Worm (Caenorhabditis elegans) whole organism, L4 larva: Measurements from ENCODE around the gene moe-3.

Experiments
- D1046.2 ChIP-seq: fragments of 200-800 bp; sonication (Bioruptor generic); IDR thresholded peaks from 2 replicates; pipeline ENCODE4 v1.3.6; 2022; ENCODE audit warnings: missing genetic modification characterization, missing compliant biosample characterization
- F26F4.8 ChIP-seq: fragments of 200-800 bp; sonication (Bioruptor generic); conservative IDR thresholded peaks from 2 replicates; pipeline ENCODE4 v1.3.6; 2022; ENCODE audit warnings: missing genetic modification characterization, missing compliant biosample characterization
- F37D6.2 ChIP-seq: sonication (generic microtip); optimal IDR thresholded peaks from 2 replicates; lab custom pipeline; 2016; ENCODE audit warnings: mild to moderate bottlenecking, missing genetic modification characterization, missing compliant biosample characterization
- R02D3.7 ChIP-seq: fragments of 150-350 bp; sonication (generic microtip); optimal IDR thresholded peaks from 3 replicates; lab custom pipeline; 2014; ENCODE audit warnings: missing biosample characterization, missing genetic modification characterization
- T20F7.1 ChIP-seq: fragments of 200-800 bp; sonication (Bioruptor generic); optimal IDR thresholded peaks from 2 replicates; lab custom pipeline; 2018; ENCODE audit warnings: mild to moderate bottlenecking, missing genetic modification characterization, missing compliant biosample characterization
- Y48G9A.11 ChIP-seq: fragments of 200-800 bp; sonication (Bioruptor generic); IDR thresholded peaks from 2 replicates; pipeline ENCODE4 v1.3.6; 2022; ENCODE audit warnings: missing genetic modification reagents, missing genetic modification characterization, missing compliant biosample characterization
- Y5F2A.4 ChIP-seq: fragments of 200-800 bp; sonication (Bioruptor generic); optimal IDR thresholded peaks from 2 replicates; lab custom pipeline; 2018; ENCODE audit warnings: mild to moderate bottlenecking, missing genetic modification characterization, missing compliant biosample characterization
- ZK337.2 ChIP-seq: fragments of 200-800 bp; sonication (Bioruptor generic); IDR thresholded peaks from 2 replicates; pipeline ENCODE4 v1.3.6; 2022; ENCODE audit warnings: missing genetic modification reagents, missing genetic modification characterization, missing compliant biosample characterization
- ZK546.5 ChIP-seq, 2 experiments: sonication (generic microtip); optimal IDR thresholded peaks; 2 replicates each; lab custom pipeline; 2017; ENCODE audit warnings: missing biosample characterization in 2 of 2, missing genetic modification characterization in 2 of 2
- aha-1 ChIP-seq: fragments of 150-350 bp; peaks from one replicate; lab custom pipeline; 2014; ENCODE audit warnings: missing biosample characterization, missing genetic modification characterization
- aly-2 ChIP-seq: sonication (generic microtip); optimal IDR thresholded peaks from 2 replicates; lab custom pipeline; 2018; ENCODE audit warnings: missing biosample characterization, missing genetic modification characterization
- arid-1 ChIP-seq: fragments of 200-800 bp; sonication (Bioruptor generic); conservative IDR thresholded peaks from 2 replicates; pipeline ENCODE4 v1.3.6; 2022; ENCODE audit warnings: missing genetic modification reagents, missing genetic modification characterization, missing compliant biosample characterization
- ceh-32 ChIP-seq: sonication (generic microtip); optimal IDR thresholded peaks from 2 replicates; lab custom pipeline; 2016; ENCODE audit warnings: mild to moderate bottlenecking, missing genetic modification characterization, missing compliant biosample characterization; ENCODE audit not compliant: poor library complexity
- ces-1 ChIP-seq: fragments of 150-350 bp; sonication (generic microtip); optimal IDR thresholded peaks from 4 replicates; lab custom pipeline; 2014; ENCODE audit warnings: missing biosample characterization, missing genetic modification reagents, missing genetic modification characterization
- ctbp-1 ChIP-seq: fragments of 200-800 bp; sonication (Bioruptor generic); IDR thresholded peaks from 2 replicates; pipeline ENCODE4 v1.3.6; 2022; ENCODE audit warnings: missing genetic modification reagents, missing genetic modification characterization, missing compliant biosample characterization
- daf-8 ChIP-seq: fragments of 200-800 bp; sonication (Bioruptor generic); IDR thresholded peaks from 2 replicates; pipeline ENCODE4 v1.3.6; 2022; ENCODE audit warnings: missing genetic modification characterization, missing compliant biosample characterization
- dmd-8 ChIP-seq: fragments of 200-800 bp; sonication (Bioruptor generic); IDR thresholded peaks from 2 replicates; pipeline ENCODE4 v1.3.6; 2022; ENCODE audit warnings: missing genetic modification characterization, missing compliant biosample characterization
- dmd-9 ChIP-seq: fragments of 200-800 bp; sonication (Bioruptor generic); IDR thresholded peaks from 2 replicates; pipeline ENCODE4 v1.3.6; 2022; ENCODE audit warnings: missing genetic modification reagents, missing genetic modification characterization, missing compliant biosample characterization
- dve-1 ChIP-seq: sonication (generic microtip); optimal IDR thresholded peaks from 2 replicates; lab custom pipeline; 2017; ENCODE audit warnings: antibody characterized with exemption, mild to moderate bottlenecking, missing genetic modification characterization, missing compliant biosample characterization; ENCODE audit not compliant: insufficient read depth
- egl-27 ChIP-seq: sonication (generic microtip); optimal IDR thresholded peaks from 3 replicates; lab custom pipeline; 2017; ENCODE audit warnings: missing biosample characterization, missing genetic modification reagents, missing genetic modification characterization
- fos-1 ChIP-seq: fragments of 150-350 bp; optimal IDR thresholded peaks from 2 replicates; lab custom pipeline; 2014; ENCODE audit warnings: missing biosample characterization, missing genetic modification characterization
- hif-1 ChIP-seq, 2 experiments: sonication (generic microtip); optimal IDR thresholded peaks; 2 replicates each; lab custom pipeline; 2016 to 2017; ENCODE audit warnings: missing compliant biosample characterization in 2 of 2, missing genetic modification characterization in 2 of 2, missing genetic modification reagents in 2 of 2, missing genotype in 2 of 2, mild to moderate bottlenecking in 1 of 2
- lin-13 ChIP-seq: fragments of 150-350 bp; optimal IDR thresholded peaks from 2 replicates; lab custom pipeline; 2014; ENCODE audit warnings: missing biosample characterization, missing genetic modification reagents, missing genetic modification characterization
- lin-29 ChIP-seq: fragments of 200-800 bp; sonication (Bioruptor generic); IDR thresholded peaks from 2 replicates; pipeline ENCODE4 v1.3.6; 2022; ENCODE audit warnings: missing genetic modification reagents, missing genetic modification characterization, missing compliant biosample characterization
- lin-38 ChIP-seq: fragments of 200-800 bp; sonication (Bioruptor generic); IDR thresholded peaks from 2 replicates; pipeline ENCODE4 v1.3.6; 2022; ENCODE audit warnings: missing genetic modification reagents, missing genetic modification characterization, missing compliant biosample characterization
- lir-3 ChIP-seq: sonication (generic microtip); optimal IDR thresholded peaks from 2 replicates; lab custom pipeline; 2016; ENCODE audit warnings: mild to moderate bottlenecking, missing genetic modification characterization, missing compliant biosample characterization
- lsy-2 ChIP-seq, 2 experiments: fragments of 150-350 bp in 1 of 2; sonication (generic microtip) in 1 of 2; optimal IDR thresholded peaks; 2 replicates each; lab custom pipeline; 2014 to 2017; ENCODE audit warnings: missing biosample characterization in 2 of 2, missing genetic modification characterization in 2 of 2
- mdt-29 ChIP-seq: fragments of 200-800 bp; sonication (Bioruptor generic); IDR thresholded peaks from 2 replicates; pipeline ENCODE4 v1.3.6; 2022; ENCODE audit warnings: missing genetic modification reagents, missing genetic modification characterization, missing compliant biosample characterization
- mep-1 ChIP-seq: fragments of 150-350 bp; sonication (generic microtip); optimal IDR thresholded peaks from 3 replicates; lab custom pipeline; 2014; ENCODE audit warnings: missing biosample characterization, missing genetic modification characterization
- mes-2 ChIP-seq: sonication (generic microtip); optimal IDR thresholded peaks from 2 replicates; lab custom pipeline; 2016; ENCODE audit warnings: missing genotype, mild to moderate bottlenecking, missing genetic modification characterization, missing compliant biosample characterization; ENCODE audit not compliant: poor library complexity, severe bottlenecking
- mxl-2 ChIP-seq: fragments of 200-800 bp; sonication (Bioruptor generic); conservative IDR thresholded peaks from 2 replicates; pipeline ENCODE4 v1.3.6; 2022; ENCODE audit warnings: missing genetic modification reagents, missing genetic modification characterization, missing compliant biosample characterization
- nhr-10 ChIP-seq: fragments of 150-350 bp; optimal IDR thresholded peaks from 2 replicates; lab custom pipeline; 2014; ENCODE audit warnings: missing biosample characterization, missing genetic modification characterization
- nhr-111 ChIP-seq: fragments of 200-800 bp; sonication (Bioruptor generic); optimal IDR thresholded peaks from 2 replicates; lab custom pipeline; 2018; ENCODE audit warnings: mild to moderate bottlenecking, missing genetic modification characterization, missing compliant biosample characterization
- nhr-237 ChIP-seq: sonication (generic microtip); optimal IDR thresholded peaks from 2 replicates; lab custom pipeline; 2017; ENCODE audit warnings: missing biosample characterization, missing genetic modification characterization
- nhr-25 ChIP-seq: sonication (generic microtip); optimal IDR thresholded peaks from 2 replicates; lab custom pipeline; 2017; ENCODE audit warnings: missing genetic modification characterization, mild to moderate bottlenecking, missing compliant biosample characterization, antibody characterized with exemption, moderate library complexity, borderline replicate concordance; ENCODE audit not compliant: insufficient read depth
- nhr-28 ChIP-seq: fragments of 150-350 bp; optimal IDR thresholded peaks from 2 replicates; lab custom pipeline; 2014; ENCODE audit warnings: missing biosample characterization, missing genetic modification characterization
- nhr-48 ChIP-seq: sonication (generic microtip); optimal IDR thresholded peaks from 2 replicates; lab custom pipeline; 2016; ENCODE audit warnings: mild to moderate bottlenecking, missing genetic modification characterization, missing compliant biosample characterization
- set-16 ChIP-seq: fragments of 200-800 bp; sonication (Bioruptor generic); IDR thresholded peaks from 2 replicates; pipeline ENCODE4 v1.3.6; 2022; ENCODE audit warnings: missing genetic modification reagents, missing genetic modification characterization, missing compliant biosample characterization
- skn-1 ChIP-seq: fragments of 150-350 bp; optimal IDR thresholded peaks from 2 replicates; lab custom pipeline; 2014; ENCODE audit warnings: missing biosample characterization, missing genetic modification characterization
- tag-97 ChIP-seq: fragments of 200-800 bp; sonication (Bioruptor generic); IDR thresholded peaks from 2 replicates; pipeline ENCODE4 v1.3.6; 2022; ENCODE audit warnings: missing genetic modification characterization, missing compliant biosample characterization
- tra-1 ChIP-seq: fragments of 200-800 bp; sonication (Bioruptor generic); IDR thresholded peaks from 2 replicates; pipeline ENCODE4 v1.3.6; 2022; ENCODE audit warnings: missing genetic modification reagents, missing genetic modification characterization, missing compliant biosample characterization
- unc-130 ChIP-seq: sonication (generic microtip); optimal IDR thresholded peaks from 2 replicates; lab custom pipeline; 2016; ENCODE audit warnings: missing genetic modification reagents, missing genetic modification characterization, missing compliant biosample characterization
- unc-39 ChIP-seq: sonication (generic microtip); optimal IDR thresholded peaks from 2 replicates; lab custom pipeline; 2017; ENCODE audit warnings: missing biosample characterization, missing genetic modification characterization
- unc-62 ChIP-seq, 3 experiments: fragments of 150-350 bp in 1 of 3; sonication (generic microtip); optimal IDR thresholded peaks in 2 of 3; peaks in 1 of 3; 1 replicate in 1 of 3; 2 replicates in 2 of 3; lab custom pipeline; 2014 to 2017; ENCODE audit warnings: missing biosample characterization in 3 of 3, missing genetic modification characterization in 3 of 3, missing genetic modification reagents in 3 of 3, missing genotype in 1 of 3
- zag-1 ChIP-seq: fragments of 150-350 bp; optimal IDR thresholded peaks from 2 replicates; lab custom pipeline; 2014; ENCODE audit warnings: missing biosample characterization, missing genetic modification characterization
- zfp-3 ChIP-seq: fragments of 200-800 bp; sonication (Bioruptor generic); conservative IDR thresholded peaks from 2 replicates; pipeline ENCODE4 v1.3.6; 2022; ENCODE audit warnings: missing genetic modification reagents, missing genetic modification characterization, missing compliant biosample characterization
- zip-2 ChIP-seq: fragments of 150-350 bp; optimal IDR thresholded peaks from 2 replicates; lab custom pipeline; 2014; ENCODE audit warnings: missing biosample characterization, missing genetic modification characterization
- ztf-7 ChIP-seq: fragments of 150-350 bp; optimal IDR thresholded peaks from 2 replicates; lab custom pipeline; 2014; ENCODE audit warnings: missing biosample characterization, missing genetic modification characterization

Gene moe-3

DNA sequence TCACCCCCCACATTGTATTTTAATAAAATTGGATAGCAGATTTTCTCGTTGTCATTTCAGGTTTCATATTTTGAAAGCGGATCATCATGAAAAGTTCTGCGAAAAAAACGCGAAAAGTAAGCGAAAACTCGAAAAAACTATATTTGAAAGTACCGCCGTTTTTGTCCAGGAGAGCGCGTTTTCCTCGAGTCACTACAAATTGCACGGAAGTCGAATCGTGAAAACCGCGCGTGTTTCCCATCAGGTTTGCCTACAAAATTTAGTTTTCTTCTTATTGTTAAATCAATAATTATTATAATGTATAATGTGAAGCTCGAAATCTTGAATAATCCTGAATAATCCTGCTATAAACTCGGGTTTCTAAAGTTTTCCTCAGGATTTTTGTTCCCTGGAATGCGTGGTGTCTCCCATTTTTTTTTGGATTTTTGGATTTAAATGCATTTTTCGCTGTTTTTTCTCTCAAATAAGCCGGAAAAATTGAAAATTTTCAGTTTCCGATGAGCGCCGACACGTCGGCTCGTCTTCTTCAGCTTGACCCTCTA lies 34.2 kb upstream of the moe-3 start, which contains the start of gene btf-1 (continued):
- TF ChIP-seq fos-1 (tag; lab: Kevin White, UChicago): peak; percentile 42
- TF ChIP-seq zfp-3 (GFP tag; lab: Robert Waterston, UW): peak; percentile 72
- TF ChIP-seq unc-62 (GFP tag; optimal IDR thresholded peaks at IDR 0.05 in 1 of 2; lab: Kevin White, UChicago): peak in 1 of 2 experiments; percentile 69
- no peak for TF ChIP-seq unc-62 (tag; optimal IDR thresholded peaks at IDR 0.05; lab: Kevin White, UChicago)
- TF ChIP-seq mxl-2 (GFP tag; lab: Robert Waterston, UW): no peak
- TF ChIP-seq unc-130 (GFP tag; lab: Kevin White, UChicago): peak; percentile 83
- TF ChIP-seq hif-1 (tag; optimal IDR thresholded peaks at IDR 0.05; lab: Kevin White, UChicago): peak in 1 of 2 experiments; percentile 86
- no peak for TF ChIP-seq egl-27 (tag; lab: Kevin White, UChicago)
- TF ChIP-seq lsy-2 (tag; optimal IDR thresholded peaks at IDR 0.05; lab: Kevin White, UChicago): peak; percentile 18 to 82
- TF ChIP-seq lir-3 (tag; lab: Kevin White, UChicago): peak; percentile 54
- 0 out of 2 replicates have a peak, but pooled peaks have one; percentile 37 for TF ChIP-seq tra-1 (GFP tag; lab: Robert Waterston, UW)
- no peak for TF ChIP-seq aly-2
- no peak for TF ChIP-seq ztf-7
- no peak for TF ChIP-seq ZK337.2
- no peak for TF ChIP-seq F26F4.8
- TF ChIP-seq R02D3.7 (tag; lab: Kevin White, UChicago): no peak
- peak; percentile 30 for TF ChIP-seq nhr-111 (GFP tag; lab: Kevin White, UChicago)
- peak; percentile 65; the same call in 1 of the 2 replicates for TF ChIP-seq arid-1 (GFP tag; lab: Robert Waterston, UW)
- TF ChIP-seq skn-1 (tag; lab: Kevin White, UChicago): no peak
- TF ChIP-seq dmd-8 (GFP tag; lab: Robert Waterston, UW): no peak
- peak; percentile 92 for TF ChIP-seq dve-1 (tag; lab: Kevin White, UChicago)
- TF ChIP-seq nhr-28 (tag; lab: Kevin White, UChicago): peak; percentile 30
- TF ChIP-seq tag-97 (GFP tag; lab: Robert Waterston, UW): no peak
- TF ChIP-seq nhr-10: no peak
- no peak for TF ChIP-seq Y5F2A.4
- peak; percentile 70 for TF ChIP-seq zip-2 (tag; lab: Kevin White, UChicago)
- TF ChIP-seq unc-39 (tag; lab: Kevin White, UChicago): no peak
- TF ChIP-seq ceh-32 (tag; lab: Kevin White, UChicago): no peak
- TF ChIP-seq D1046.2 (GFP tag; lab: Robert Waterston, UW): no peak
- TF ChIP-seq F37D6.2: peak; percentile 52

DNA sequence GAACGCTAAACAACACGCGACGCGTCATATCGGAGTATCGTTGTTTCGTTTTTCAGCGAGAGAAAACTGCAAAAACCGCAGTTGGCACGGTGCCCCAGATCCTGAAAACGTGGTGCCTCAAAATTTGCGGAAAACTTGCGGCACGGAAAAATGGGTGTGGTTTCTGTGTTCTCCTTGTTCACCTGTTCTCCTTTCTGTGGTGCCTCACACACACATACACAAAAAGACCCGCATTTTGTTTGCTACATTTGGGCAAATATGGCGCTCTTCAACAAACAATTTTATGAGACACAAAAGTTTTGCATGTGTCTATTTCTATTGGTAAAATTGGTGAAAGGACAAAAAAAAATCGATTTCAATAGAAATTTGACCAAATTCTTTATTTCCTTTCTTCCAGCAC lies 33.3 kb upstream of the moe-3 start:
- no peak for TF ChIP-seq nhr-25 (tag; lab: Kevin White, UChicago)
- TF ChIP-seq R02D3.7 (tag; lab: Kevin White, UChicago): no peak
- TF ChIP-seq Y48G9A.11: peak; percentile 31; the same call in 1 of the 2 replicates
- no peak for TF ChIP-seq ZK546.5 (tag; optimal IDR thresholded peaks at IDR 0.05; lab: Kevin White, UChicago)
- TF ChIP-seq zip-2 (tag; lab: Kevin White, UChicago): no peak
- no peak for TF ChIP-seq nhr-237 (tag; lab: Kevin White, UChicago)
- no peak for TF ChIP-seq F26F4.8
- TF ChIP-seq lsy-2 (tag; optimal IDR thresholded peaks at IDR 0.05; lab: Kevin White, UChicago): peak in 1 of 2 experiments; percentile 5
- TF ChIP-seq mep-1 (tag; lab: Kevin White, UChicago): peak; percentile 14
- TF ChIP-seq aha-1: peak; percentile 46
- no peak for TF ChIP-seq tra-1 (GFP tag; lab: Robert Waterston, UW)
- no peak for TF ChIP-seq ces-1 (GFP tag; lab: Kevin White, UChicago)
- no peak for TF ChIP-seq lin-29 (GFP tag; lab: Robert Waterston, UW)
- no peak for TF ChIP-seq set-16 (GFP tag; lab: Robert Waterston, UW)
- TF ChIP-seq dve-1 (tag; lab: Kevin White, UChicago): peak; percentile 25
- TF ChIP-seq T20F7.1: peak; percentile 53
- TF ChIP-seq daf-8: no peak
- TF ChIP-seq ctbp-1 (GFP tag; lab: Robert Waterston, UW): no peak
- TF ChIP-seq zag-1 (tag; lab: Kevin White, UChicago): no peak
- TF ChIP-seq lin-38 (GFP tag; lab: Robert Waterston, UW): 0 out of 2 replicates have a peak, but pooled peaks have one; percentile 19
- no peak for TF ChIP-seq arid-1 (GFP tag; lab: Robert Waterston, UW)
- no peak for TF ChIP-seq nhr-48 (tag; lab: Kevin White, UChicago)
- peak; percentile 44 for TF ChIP-seq mes-2 (tag; lab: Kevin White, UChicago)
- no peak for TF ChIP-seq lin-13 (GFP tag; lab: Kevin White, UChicago)
- no peak for TF ChIP-seq dmd-9 (GFP tag; lab: Robert Waterston, UW)
- TF ChIP-seq unc-62 (GFP tag; optimal IDR thresholded peaks at IDR 0.05 in 1 of 2; lab: Kevin White, UChicago): peak in 1 of 2 experiments; percentile 61
- no peak for TF ChIP-seq unc-62 (tag; optimal IDR thresholded peaks at IDR 0.05; lab: Kevin White, UChicago)
- no peak for TF ChIP-seq mdt-29
